Worm (Caenorhabditis elegans) whole organism, midembryonic: ENCODE measurements around the gene pqn-35.

Experiments used
- T22C8.4 ChIP-seq: fragments of 200-800 bp; sonication (Bioruptor generic); IDR thresholded peaks from 2 replicates; pipeline ENCODE4 v1.3.6; 2022; ENCODE audit warnings: missing genetic modification characterization, missing compliant biosample characterization
- cog-1 ChIP-seq: sonication (generic microtip); optimal IDR thresholded peaks from 2 replicates; lab custom pipeline; 2016; ENCODE audit warnings: missing genetic modification characterization, missing compliant biosample characterization
- flt-1 ChIP-seq: fragments of 200-800 bp; sonication (Bioruptor generic); IDR thresholded peaks from 2 replicates; pipeline ENCODE4 v1.3.6; 2022; ENCODE audit warnings: missing genetic modification characterization, missing compliant biosample characterization
- klf-2 ChIP-seq: fragments of 200-800 bp; sonication (Bioruptor generic); conservative IDR thresholded peaks from 2 replicates; pipeline ENCODE4 v1.3.6; 2022; ENCODE audit warnings: missing genetic modification reagents, missing genetic modification characterization, missing compliant biosample characterization
- med-1 ChIP-seq: sonication (generic microtip); optimal IDR thresholded peaks from 2 replicates; lab custom pipeline; 2017; ENCODE audit warnings: missing genetic modification characterization, mild to moderate bottlenecking, missing compliant biosample characterization, antibody characterized with exemption, missing genetic modification reagents; ENCODE audit not compliant: insufficient read depth
- ref-1 ChIP-seq: fragments of 200-800 bp; sonication (Bioruptor generic); conservative IDR thresholded peaks from 2 replicates; pipeline ENCODE4 v1.3.6; 2022; ENCODE audit warnings: missing genetic modification reagents, missing genetic modification characterization, missing compliant biosample characterization
- tab-1 ChIP-seq: fragments of 200-800 bp; sonication (Bioruptor generic); IDR thresholded peaks from 2 replicates; pipeline ENCODE4 v1.3.6; 2022; ENCODE audit warnings: missing genetic modification characterization, missing compliant biosample characterization
- ztf-23 ChIP-seq: fragments of 200-800 bp; sonication (Bioruptor generic); IDR thresholded peaks from 2 replicates; pipeline ENCODE4 v1.3.6; 2022; ENCODE audit warnings: missing genetic modification reagents, missing genetic modification characterization, missing compliant biosample characterization
- ztf-29 ChIP-seq: fragments of 200-800 bp; sonication (Bioruptor generic); IDR thresholded peaks from 2 replicates; pipeline ENCODE4 v1.3.6; 2022; ENCODE audit warnings: missing genetic modification reagents, missing genetic modification characterization, missing compliant biosample characterization

The pqn-35 gene

DNA sequence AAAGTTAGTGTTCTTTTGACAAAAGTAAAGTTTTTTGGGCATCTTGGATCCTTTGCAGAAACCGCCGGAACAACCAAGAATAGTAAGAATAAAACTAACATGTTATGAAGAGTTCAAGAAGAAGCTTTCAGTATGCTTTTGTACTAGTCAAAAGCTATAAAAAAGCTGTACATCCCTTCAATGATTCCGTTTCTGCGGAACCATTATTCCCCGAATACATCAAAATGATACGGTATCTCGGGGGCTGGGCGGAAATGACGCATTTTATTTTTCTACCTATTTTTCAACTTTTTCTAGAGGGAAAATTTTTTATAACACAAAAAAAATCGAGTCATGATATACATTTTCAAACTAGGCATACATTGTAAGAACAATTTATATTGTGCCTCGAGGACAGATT, 6.9 kb downstream of the pqn-35 start, which contains the start of gene clec-138:
Gene clec-138, minus strand, starts transcription at position 101 of the 400 bp plus-strand sequence.
- TF ChIP-seq ztf-23 (GFP tag; lab: Robert Waterston, UW) (no peak), ztf-29 (GFP tag; lab: Robert Waterston, UW) (no peak)

DNA sequence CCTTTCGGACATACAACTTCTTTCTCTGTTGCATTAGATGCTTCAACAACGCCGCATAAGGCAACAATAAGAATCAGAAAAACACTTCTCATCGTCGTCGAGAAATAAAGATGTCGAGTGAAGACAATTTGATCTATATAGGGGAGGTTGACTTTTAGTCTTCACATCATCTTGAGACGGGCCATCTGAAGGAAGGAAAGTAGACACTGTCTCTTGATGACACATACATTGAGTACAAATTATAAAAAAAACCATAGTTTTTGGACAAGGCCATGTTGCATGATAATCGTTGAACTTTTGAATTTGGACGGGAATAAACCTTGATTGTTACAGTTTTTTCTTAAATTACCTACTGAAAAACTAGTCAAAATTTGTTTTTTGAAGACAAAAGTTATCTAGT, 8.9 kb downstream of the pqn-35 start, which contains the start of gene clec-139:
Gene clec-139, minus strand, starts transcription at position 101 of the 400 bp plus-strand sequence.
- TF ChIP-seq T22C8.4 (GFP tag; lab: Robert Waterston, UW): no peak
- TF ChIP-seq flt-1 (GFP tag; lab: Robert Waterston, UW): no peak
- no peak for TF ChIP-seq cog-1 (tag; lab: Kevin White, UChicago)
- no peak for TF ChIP-seq ztf-23 (GFP tag; lab: Robert Waterston, UW)
- no peak for TF ChIP-seq ztf-29 (GFP tag; lab: Robert Waterston, UW)
- no peak for TF ChIP-seq klf-2 (GFP tag; lab: Robert Waterston, UW)
- no peak for TF ChIP-seq ref-1
- no peak for TF ChIP-seq med-1 (GFP tag; lab: Kevin White, UChicago)
- no peak for TF ChIP-seq tab-1 (GFP tag; lab: Robert Waterston, UW)

DNA sequence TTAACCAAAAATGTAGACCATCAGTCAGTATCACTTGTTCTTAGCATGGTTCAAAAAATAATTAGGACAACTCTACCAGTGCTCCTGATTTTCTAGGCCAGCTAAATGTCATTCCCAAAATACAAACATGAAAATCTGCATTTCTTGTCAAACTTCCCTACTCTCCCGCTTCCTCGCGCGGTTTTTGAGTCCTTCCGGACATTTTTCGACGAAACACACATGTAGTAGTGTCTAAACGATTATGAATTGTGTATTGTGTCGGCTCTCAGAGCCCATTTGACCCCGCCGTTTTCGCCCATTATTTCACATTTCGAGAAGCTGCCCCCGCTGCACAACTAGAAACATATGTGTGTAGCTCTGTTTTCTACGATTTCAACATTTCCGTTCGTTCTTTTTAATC, 13.8 kb downstream of the pqn-35 start, which contains the start of gene F35D11.1:
Gene F35D11.1, plus strand, starts transcription at position 301 of the 400 bp plus-strand sequence.
- TF ChIP-seq klf-2 (GFP tag; lab: Robert Waterston, UW) (no peak), ref-1 (no peak), ztf-29 (GFP tag; lab: Robert Waterston, UW) (no peak), flt-1 (GFP tag; lab: Robert Waterston, UW) (no peak), T22C8.4 (GFP tag; lab: Robert Waterston, UW) (no peak), tab-1 (GFP tag; lab: Robert Waterston, UW) (no peak), cog-1 (tag; lab: Kevin White, UChicago) (no peak), med-1 (GFP tag; lab: Kevin White, UChicago) (no peak), ztf-23 (GFP tag; lab: Robert Waterston, UW) (no peak)

DNA sequence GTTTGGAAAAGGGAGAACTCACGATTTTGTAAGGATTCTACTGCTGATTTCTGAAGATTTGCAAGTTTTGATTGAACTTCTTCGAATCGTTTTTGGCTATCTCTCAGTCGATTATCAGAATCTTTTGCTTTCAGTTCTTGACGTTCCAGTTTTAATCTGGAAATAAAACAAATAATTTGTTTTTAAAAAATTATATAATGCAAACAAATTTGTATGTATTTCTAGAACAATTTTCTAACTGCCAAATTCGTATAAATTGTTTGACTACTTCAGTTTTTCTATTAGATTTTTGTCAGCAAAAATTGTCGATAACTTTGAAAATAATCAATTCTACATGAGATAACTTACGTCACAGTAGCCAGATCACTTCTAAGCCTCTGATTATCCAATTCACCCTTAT, 18.7 kb downstream of the pqn-35 start:
- TF ChIP-seq cog-1 (tag; lab: Kevin White, UChicago): no peak
- no peak for TF ChIP-seq ref-1

DNA sequence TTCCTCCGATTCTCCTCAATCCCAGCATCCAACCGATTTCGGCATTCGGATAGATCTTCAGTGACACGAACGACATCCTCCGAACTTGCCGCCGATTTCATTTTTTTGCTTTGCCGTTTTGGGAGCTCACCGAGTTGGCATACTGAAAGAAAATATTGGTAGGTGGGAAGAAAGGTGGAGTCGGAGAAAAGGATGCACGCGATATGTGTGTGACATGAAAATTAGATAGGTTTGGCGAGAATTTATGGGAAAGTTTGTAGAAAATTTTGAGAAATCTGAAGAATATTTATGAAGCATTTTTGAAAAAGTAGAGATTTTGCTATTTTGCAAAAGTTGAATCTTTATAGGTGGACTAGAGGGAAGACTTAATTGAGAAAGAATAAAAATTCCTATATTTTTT, 25.4 kb downstream of the pqn-35 start, which contains the start of gene che-10:
Gene che-10, minus strand, starts transcription at position 101 of the 400 bp plus-strand sequence.
- TF ChIP-seq ref-1 (no peak), med-1 (GFP tag; lab: Kevin White, UChicago) (no peak)

DNA sequence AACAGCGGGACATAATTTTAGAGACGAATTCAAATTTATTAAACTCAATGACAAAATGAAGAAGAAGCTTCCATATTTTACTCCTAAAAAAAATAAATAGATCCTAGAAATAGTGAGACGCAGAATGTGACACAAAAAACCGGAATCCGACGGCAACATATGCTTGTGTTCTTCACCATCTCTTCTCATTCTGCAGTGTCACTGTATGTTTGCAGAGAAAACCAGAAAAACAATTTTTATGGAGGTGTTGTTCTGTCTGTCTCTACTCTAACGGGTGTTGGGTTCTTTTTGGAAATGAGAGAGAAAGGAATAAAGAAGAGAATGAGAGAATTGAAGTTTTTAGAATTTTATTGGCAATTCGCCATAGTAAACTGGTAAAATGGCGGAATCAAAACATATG, 26.1 kb downstream of the pqn-35 start:
- TF ChIP-seq tab-1 (GFP tag; lab: Robert Waterston, UW): no peak
- no peak for TF ChIP-seq klf-2 (GFP tag; lab: Robert Waterston, UW)
- no peak for TF ChIP-seq cog-1 (tag; lab: Kevin White, UChicago)
- no peak for TF ChIP-seq flt-1 (GFP tag; lab: Robert Waterston, UW)
- no peak for TF ChIP-seq med-1 (GFP tag; lab: Kevin White, UChicago)
- TF ChIP-seq T22C8.4 (GFP tag; lab: Robert Waterston, UW): no peak
- TF ChIP-seq ref-1: no peak
- TF ChIP-seq ztf-29 (GFP tag; lab: Robert Waterston, UW): no peak
- TF ChIP-seq ztf-23 (GFP tag; lab: Robert Waterston, UW): no peak

DNA sequence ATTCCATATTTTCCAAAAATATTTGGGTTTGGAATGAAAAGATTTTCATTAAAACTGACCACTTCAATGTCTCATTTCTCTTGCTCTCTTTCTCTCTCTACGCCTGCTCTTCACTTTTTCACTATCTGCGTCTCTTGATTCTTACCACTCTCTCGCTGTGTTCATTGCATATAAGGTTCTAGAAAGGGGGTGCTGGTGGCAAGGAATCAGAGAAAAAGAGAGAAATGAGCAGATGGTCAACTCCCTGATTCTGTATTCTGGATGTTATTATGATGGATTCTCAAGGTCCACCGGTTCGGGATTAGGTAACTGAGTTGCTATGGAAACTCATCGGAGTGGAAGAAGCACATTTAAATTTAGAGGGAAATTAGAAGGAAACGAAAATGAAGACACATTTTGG, 28.0 kb downstream of the pqn-35 start:
- no peak for TF ChIP-seq med-1 (GFP tag; lab: Kevin White, UChicago)
- no peak for TF ChIP-seq T22C8.4 (GFP tag; lab: Robert Waterston, UW)
- TF ChIP-seq flt-1 (GFP tag; lab: Robert Waterston, UW): no peak

DNA sequence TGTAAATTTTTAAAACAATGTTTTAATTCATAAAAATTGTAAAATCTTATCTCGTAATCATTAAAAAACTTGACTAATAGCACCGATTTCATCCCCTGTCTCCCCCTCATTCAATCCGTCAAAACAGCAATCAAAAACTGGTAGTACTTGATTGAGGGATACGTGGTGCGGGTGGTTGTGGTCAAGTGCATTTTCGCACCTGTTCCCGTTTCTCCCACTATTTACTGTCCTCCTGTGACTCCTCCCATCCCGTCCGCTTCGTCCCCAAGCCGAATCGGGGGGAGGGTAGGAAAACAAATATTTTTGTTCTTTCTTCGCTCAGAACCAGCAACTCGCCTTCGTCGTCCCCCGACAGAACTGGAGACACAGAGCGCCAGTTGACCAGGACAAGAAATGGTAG, 36.0 kb downstream of the pqn-35 start, which contains the start of gene lgc-27:
Gene lgc-27, plus strand, starts transcription at position 301 of the 400 bp plus-strand sequence.
- TF ChIP-seq med-1 (GFP tag; lab: Kevin White, UChicago): no peak

DNA sequence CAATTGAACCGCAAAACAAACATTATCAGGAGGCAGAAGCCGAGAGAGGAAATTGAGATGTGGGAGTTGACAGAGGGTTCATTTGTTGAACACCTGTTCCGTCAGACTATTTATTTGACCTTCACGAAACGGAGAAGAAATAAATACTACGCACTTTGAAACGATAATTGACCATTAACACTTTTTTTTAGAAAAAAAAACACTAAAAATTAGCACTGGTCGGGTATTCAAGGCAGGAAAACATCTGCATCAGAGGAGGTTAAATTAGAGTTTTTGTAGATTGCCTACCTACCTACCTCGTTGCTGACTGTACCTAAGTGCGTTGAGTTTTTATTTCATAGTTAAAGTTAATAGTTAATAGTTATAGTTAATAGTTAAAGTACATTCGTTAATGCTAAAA, 37.3 kb downstream of the pqn-35 start:
- TF ChIP-seq tab-1 (GFP tag; lab: Robert Waterston, UW) (no peak), med-1 (GFP tag; lab: Kevin White, UChicago) (no peak), klf-2 (GFP tag; lab: Robert Waterston, UW) (no peak), ztf-23 (GFP tag; lab: Robert Waterston, UW) (no peak), T22C8.4 (GFP tag; lab: Robert Waterston, UW) (no peak), ztf-29 (GFP tag; lab: Robert Waterston, UW) (no peak), ref-1 (no peak), cog-1 (tag; lab: Kevin White, UChicago) (no peak), flt-1 (GFP tag; lab: Robert Waterston, UW) (no peak)

DNA sequence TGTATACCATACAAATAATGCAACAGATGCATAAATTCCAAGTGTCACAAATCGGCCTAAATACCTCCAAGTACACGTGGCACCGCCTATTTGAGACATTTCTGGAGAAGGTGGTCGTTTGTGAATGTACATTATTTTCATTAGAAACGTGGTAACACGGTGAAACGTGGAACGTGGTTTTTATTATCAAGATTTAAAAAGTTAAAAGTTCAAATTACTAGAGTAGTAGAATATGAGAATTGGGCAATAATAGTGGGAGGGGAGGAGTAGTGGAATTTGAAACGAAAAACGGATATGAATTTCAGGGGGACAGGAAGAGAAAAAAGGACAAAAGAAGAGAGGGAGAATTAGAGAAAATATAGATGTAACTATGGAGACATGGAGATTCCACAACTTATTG, 43.0 kb downstream of the pqn-35 start, which contains the start of gene fut-6:
Gene fut-6, minus strand, starts transcription at position 101 of the 400 bp plus-strand sequence.
- no peak for TF ChIP-seq ztf-23 (GFP tag; lab: Robert Waterston, UW)
- no peak for TF ChIP-seq tab-1 (GFP tag; lab: Robert Waterston, UW)
- TF ChIP-seq ztf-29 (GFP tag; lab: Robert Waterston, UW): no peak
- TF ChIP-seq klf-2 (GFP tag; lab: Robert Waterston, UW): no peak
- no peak for TF ChIP-seq flt-1 (GFP tag; lab: Robert Waterston, UW)
- TF ChIP-seq med-1 (GFP tag; lab: Kevin White, UChicago): no peak
- TF ChIP-seq T22C8.4 (GFP tag; lab: Robert Waterston, UW): no peak
- TF ChIP-seq ref-1: no peak
- no peak for TF ChIP-seq cog-1 (tag; lab: Kevin White, UChicago)
